Fruit fly (Drosophila melanogaster) Kc167 (cell line): ENCODE results near the gene CG1840.

Source experiments
- Myc ChIP-seq: fragments of >200 bp; optimal IDR thresholded peaks from 2 replicates; lab custom pipeline; 2017; ENCODE audit warnings: missing external identifiers
- Sin3A ChIP-seq: fragments of >200 bp; optimal IDR thresholded peaks from 2 replicates; lab custom pipeline; 2018; ENCODE audit warnings: missing external identifiers
- h ChIP-seq: fragments of >200 bp; optimal IDR thresholded peaks from 3 replicates; lab custom pipeline; 2018; ENCODE audit warnings: missing external identifiers
- insv ChIP-seq: fragments of >200 bp; optimal IDR thresholded peaks from 3 replicates; lab custom pipeline; 2018; ENCODE audit warnings: missing external identifiers
- psq ChIP-seq: fragments of >200 bp; optimal IDR thresholded peaks from 2 replicates; lab custom pipeline; 2017; ENCODE audit warnings: missing external identifiers
- ttk ChIP-seq: sonication (Bioruptor generic); optimal IDR thresholded peaks from 2 replicates; lab custom pipeline; 2017; ENCODE audit warnings: missing external identifiers

CG1840 gene

dm6 chrX:11893643-11894042 is 5.5 kb downstream of the CG1840 start, which contains the start of gene wisp:
wisp (plus strand) TSS chrX:11893943.
- no peak for TF ChIP-seq Myc (lab: Kevin White, UChicago)

- TF ChIP-seq Sin3A (lab: Kevin White, UChicago) (no peak), ttk (lab: Kevin White, UChicago) (no peak), insv (no peak), psq (no peak), Myc (lab: Kevin White, UChicago) (no peak), h (lab: Kevin White, UChicago) (no peak)
Measured at dm6 chrX:11894198-11894597, 6.0 kb downstream of the CG1840 start.

- no peak for TF ChIP-seq psq
- no peak for TF ChIP-seq h (lab: Kevin White, UChicago)
- TF ChIP-seq ttk (lab: Kevin White, UChicago), result no peak
- TF ChIP-seq Myc (lab: Kevin White, UChicago), result no peak
- no peak for TF ChIP-seq insv
- no peak for TF ChIP-seq Sin3A (lab: Kevin White, UChicago)
Measured at dm6 chrX:11895141-11895540, 7.0 kb downstream of the CG1840 start.

dm6 chrX:11905144-11905543 is 17.0 kb downstream of the CG1840 start, which contains the start of gene Upf1:
Upf1 (minus strand) TSS chrX:11905371.
- TF ChIP-seq h (lab: Kevin White, UChicago) (no peak), insv (no peak), ttk (lab: Kevin White, UChicago) (no peak), Myc (lab: Kevin White, UChicago) (no peak), Sin3A (lab: Kevin White, UChicago) (no peak), psq (no peak)

- TF ChIP-seq insv, result no peak
- TF ChIP-seq Myc (lab: Kevin White, UChicago), result no peak
Measured at dm6 chrX:11906818-11907281, 18.7 kb downstream of the CG1840 start, which contains the start of gene CG43156. CG43156 (minus strand) TSS chrX:11906868.

- TF ChIP-seq insv (no peak), h (lab: Kevin White, UChicago) (no peak), ttk (lab: Kevin White, UChicago) (no peak), psq (no peak), Myc (lab: Kevin White, UChicago) (no peak), Sin3A (lab: Kevin White, UChicago) (no peak)
Measured at dm6 chrX:11913581-11913980, 25.4 kb downstream of the CG1840 start.

- no peak for TF ChIP-seq insv
Measured at dm6 chrX:11915154-11915593, 27.0 kb downstream of the CG1840 start.

dm6 chrX:11917056-11917633 is 29.0 kb downstream of the CG1840 start, which contains the start of gene pot:
pot (minus strand) TSS chrX:11917260.
- TF ChIP-seq ttk (lab: Kevin White, UChicago) (no peak), Sin3A (lab: Kevin White, UChicago) (no peak), h (lab: Kevin White, UChicago) (no peak), Myc (lab: Kevin White, UChicago) (no peak), insv (no peak), psq (no peak)

- no peak for TF ChIP-seq Myc (lab: Kevin White, UChicago)
- TF ChIP-seq insv, result no peak
- no peak for TF ChIP-seq h (lab: Kevin White, UChicago)
- TF ChIP-seq psq, result no peak
- no peak for TF ChIP-seq Sin3A (lab: Kevin White, UChicago)
- no peak for TF ChIP-seq ttk (lab: Kevin White, UChicago)
Measured at dm6 chrX:11920959-11921358, 32.8 kb downstream of the CG1840 start.

dm6 chrX:11922650-11923237 is 34.6 kb downstream of the CG1840 start:
- no peak for TF ChIP-seq Sin3A (lab: Kevin White, UChicago)
- no peak for TF ChIP-seq h (lab: Kevin White, UChicago)
- TF ChIP-seq psq, result no peak
- TF ChIP-seq Myc (lab: Kevin White, UChicago), result no peak
- no peak for TF ChIP-seq ttk (lab: Kevin White, UChicago)
- no peak for TF ChIP-seq insv

dm6 chrX:11923698-11924097 is 35.5 kb downstream of the CG1840 start:
- TF ChIP-seq insv (no peak), h (lab: Kevin White, UChicago) (no peak), ttk (lab: Kevin White, UChicago) (no peak), Sin3A (lab: Kevin White, UChicago) (no peak), Myc (lab: Kevin White, UChicago) (no peak), psq (no peak)

dm6 chrX:11924562-11924961 is 36.4 kb downstream of the CG1840 start, which contains the start of gene Sclp:
Sclp (minus strand) TSS chrX:11924662.
- TF ChIP-seq psq (no peak), h (lab: Kevin White, UChicago) (no peak), Sin3A (lab: Kevin White, UChicago) (no peak), Myc (lab: Kevin White, UChicago) (no peak), insv (no peak), ttk (lab: Kevin White, UChicago) (no peak)

- TF ChIP-seq insv, result no peak
- no peak for TF ChIP-seq Sin3A (lab: Kevin White, UChicago)
- no peak for TF ChIP-seq Myc (lab: Kevin White, UChicago)
- no peak for TF ChIP-seq ttk (lab: Kevin White, UChicago)
- no peak for TF ChIP-seq h (lab: Kevin White, UChicago)
- no peak for TF ChIP-seq psq
Measured at dm6 chrX:11925213-11925612, 37.1 kb downstream of the CG1840 start.
